Worm (Caenorhabditis elegans): ENCODE results near the gene ags-3.
A peak's percentile ranks its signal among the peaks of the same experiment; 100 is the strongest.

Gene ags-3

ce11 chrX:5336498-5336897 is 33.1 kb upstream of the ags-3 start (continued):
- TF ChIP-seq nhr-237 (tag; optimal IDR thresholded peaks at IDR 0.05) = no peak
- TF ChIP-seq lin-35 (GFP tag; optimal IDR thresholded peaks at IDR 0.05) = peak; percentile 25 to 58
- TF ChIP-seq dsc-1 (tag; optimal IDR thresholded peaks at IDR 0.05) = no peak
- no peak for TF ChIP-seq efl-3 (GFP tag; optimal IDR thresholded peaks at IDR 0.05)
- TF ChIP-seq Y116A8C.19 (tag; optimal IDR thresholded peaks at IDR 0.05; ENCODE audit: borderline replicate concordance) = no peak
- TF ChIP-seq lin-13 (GFP tag; optimal IDR thresholded peaks at IDR 0.05) = no peak
- peak; percentile 12 for TF ChIP-seq egl-13 (tag; optimal IDR thresholded peaks at IDR 0.05)
- TF ChIP-seq mep-1 (tag; optimal IDR thresholded peaks at IDR 0.05) = peak; percentile 72
- TF ChIP-seq lin-14 (GFP tag; optimal IDR thresholded peaks at IDR 0.05) = peak; percentile 90
- no peak for TF ChIP-seq pax-3 (tag; optimal IDR thresholded peaks at IDR 0.05)
- peak; percentile 45 for TF ChIP-seq xbp-1 (tag; optimal IDR thresholded peaks at IDR 0.05)
- peak; percentile 10 for TF ChIP-seq C16A3.4 (tag; optimal IDR thresholded peaks at IDR 0.05)
- no peak for TF ChIP-seq ceh-90 (tag; optimal IDR thresholded peaks at IDR 0.05)
- TF ChIP-seq pag-3 (tag; optimal IDR thresholded peaks at IDR 0.05; ENCODE audit: borderline replicate concordance, insufficient read depth) = no peak

- TF ChIP-seq snu-23 (GFP tag; optimal IDR thresholded peaks at IDR 0.05) = no peak
Measured at ce11 chrX:5335368-5335767, 32.0 kb upstream of the ags-3 start, which contains the start of gene C26B9.6. TSS of gene C26B9.6 (minus strand) at chrX:5335468.

ce11 chrX:5330765-5331164 is 27.4 kb upstream of the ags-3 start:
- TF ChIP-seq efl-1 (optimal IDR thresholded peaks at IDR 0.05) (no peak), efl-1 (GFP tag; optimal IDR thresholded peaks at IDR 0.05 in 1 of 2) (peak in 1 of 2 experiments; percentile 52), fkh-4 (tag; optimal IDR thresholded peaks at IDR 0.05; ENCODE audit: borderline replicate concordance) (no peak)

- TF ChIP-seq dsc-1 (tag; optimal IDR thresholded peaks at IDR 0.05) = no peak
- peak; percentile 37 for TF ChIP-seq elt-2 (tag; optimal IDR thresholded peaks at IDR 0.05)
- TF ChIP-seq jun-1 (tag; optimal IDR thresholded peaks at IDR 0.05) = no peak
- no peak for TF ChIP-seq pax-3 (tag; optimal IDR thresholded peaks at IDR 0.05)
- TF ChIP-seq ceh-90 (tag; optimal IDR thresholded peaks at IDR 0.05) = no peak
- no peak for TF ChIP-seq nhr-85 (tag)
- no peak for TF ChIP-seq nhr-19 (GFP tag; conservative IDR thresholded peaks at IDR 0.05)
Measured at ce11 chrX:5329236-5329635, 25.8 kb upstream of the ags-3 start, which contains the start of gene C26B9.5. TSS of gene C26B9.5 (plus strand) at chrX:5329479.

- TF ChIP-seq snpc-4 (tag; optimal IDR thresholded peaks at IDR 0.05) (no peak), hpl-2 (GFP tag; optimal IDR thresholded peaks at IDR 0.05) (no peak), elt-2 (tag; optimal IDR thresholded peaks at IDR 0.05) (no peak), nhr-237 (tag; optimal IDR thresholded peaks at IDR 0.05) (no peak), mef-2 (tag; optimal IDR thresholded peaks at IDR 0.05) (no peak), pag-3 (tag; optimal IDR thresholded peaks at IDR 0.05; ENCODE audit: borderline replicate concordance, insufficient read depth) (no peak), mab-9 (GFP tag; IDR thresholded peaks at IDR 0.05) (no peak), sup-37 (GFP tag; optimal IDR thresholded peaks at IDR 0.05) (no peak), nhr-19 (GFP tag; conservative IDR thresholded peaks at IDR 0.05) (no peak), skn-1 (tag; optimal IDR thresholded peaks at IDR 0.05) (no peak), nhr-20 (tag; optimal IDR thresholded peaks at IDR 0.05) (no peak), zip-4 (GFP tag; optimal IDR thresholded peaks at IDR 0.05) (no peak), lin-14 (GFP tag; optimal IDR thresholded peaks at IDR 0.05) (no peak), C16A3.4 (tag; optimal IDR thresholded peaks at IDR 0.05) (no peak), Y116A8C.19 (tag; optimal IDR thresholded peaks at IDR 0.05; ENCODE audit: borderline replicate concordance) (no peak), vab-15 (tag; optimal IDR thresholded peaks at IDR 0.05) (no peak), fkh-8 (tag; optimal IDR thresholded peaks at IDR 0.05) (no peak), aly-2 (tag; optimal IDR thresholded peaks at IDR 0.05) (no peak)
Measured at ce11 chrX:5323287-5323686, 19.9 kb upstream of the ags-3 start, which contains the start of gene sto-2. TSS of gene sto-2 (minus strand) at chrX:5323387.

Data from whole organism, L1 larva.